Worm (Caenorhabditis elegans): ENCODE data around the gene T08B1.1.

T08B1.1 gene

DNA sequence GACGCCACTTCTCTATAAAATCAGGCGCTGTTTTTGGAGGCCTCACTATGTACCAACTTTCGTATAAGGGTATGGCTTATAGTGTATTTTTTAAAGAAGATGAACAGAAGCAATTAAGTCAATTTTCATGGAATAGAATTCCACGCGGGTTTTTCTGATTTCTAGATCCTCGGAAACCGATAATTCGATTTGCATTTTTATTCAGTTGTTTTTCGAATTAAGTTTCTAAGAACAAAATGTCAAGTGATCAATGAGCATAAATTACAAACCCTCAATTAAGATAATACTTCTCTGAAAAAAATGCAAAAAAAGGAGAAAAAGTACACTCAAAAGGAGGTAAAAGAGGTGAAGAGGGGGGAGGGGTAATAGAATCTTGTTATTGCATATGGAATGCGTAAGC lies 34.4 kb upstream of the T08B1.1 start:
- TF ChIP-seq flt-1 (GFP tag; IDR thresholded peaks at IDR 0.05) (no peak), tbx-37 (GFP tag; conservative IDR thresholded peaks at IDR 0.05) (no peak), ama-1 (optimal IDR thresholded peaks at IDR 0.05) (no peak), scrt-1 (GFP tag; IDR thresholded peaks at IDR 0.05) (no peak), ceh-13 (GFP tag; optimal IDR thresholded peaks at IDR 0.05) (no peak), tra-4 (tag; optimal IDR thresholded peaks at IDR 0.05) (no peak), tbx-11 (GFP tag; IDR thresholded peaks at IDR 0.05) (no peak), B0310.2 (tag; optimal IDR thresholded peaks at IDR 0.05) (no peak), F13C5.2 (tag; optimal IDR thresholded peaks at IDR 0.05) (no peak)

- TF ChIP-seq tra-4 (tag; optimal IDR thresholded peaks at IDR 0.05) (no peak), ceh-13 (GFP tag; optimal IDR thresholded peaks at IDR 0.05) (no peak), tbx-11 (GFP tag; IDR thresholded peaks at IDR 0.05) (no peak), hmg-4 (GFP tag; optimal IDR thresholded peaks at IDR 0.05) (no peak), pes-1 (GFP tag; IDR thresholded peaks at IDR 0.05) (no peak), ama-1 (optimal IDR thresholded peaks at IDR 0.05) (no peak), tbx-37 (GFP tag; conservative IDR thresholded peaks at IDR 0.05) (no peak), ceh-36 (tag; optimal IDR thresholded peaks at IDR 0.05) (no peak)
Measured at ce11 chrV:2018689-2019088, 31.8 kb upstream of the T08B1.1 start, which contains the start of gene F59A7.14. Gene F59A7.14, plus strand, starts transcription at chrV:2018989.

- TF ChIP-seq F13C5.2 (tag; optimal IDR thresholded peaks at IDR 0.05) = no peak
- no peak for TF ChIP-seq flt-1 (GFP tag; IDR thresholded peaks at IDR 0.05)
- TF ChIP-seq ceh-13 (GFP tag; optimal IDR thresholded peaks at IDR 0.05) = no peak
- TF ChIP-seq hnd-1 (tag; optimal IDR thresholded peaks at IDR 0.05) = no peak
- TF ChIP-seq hmbx-1 (tag; optimal IDR thresholded peaks at IDR 0.05) = no peak
- no peak for TF ChIP-seq ceh-36 (tag; optimal IDR thresholded peaks at IDR 0.05)
Measured at ce11 chrV:2016428-2016827, 29.6 kb upstream of the T08B1.1 start, which contains the start of gene F59A7.2. Gene F59A7.2, minus strand, starts transcription at chrV:2016528.

ce11 chrV:2013824-2014223 lies 27.0 kb upstream of the T08B1.1 start, which contains the start of gene F59A7.11:
Gene F59A7.11, minus strand, starts transcription at chrV:2013924.
- TF ChIP-seq ceh-13 (GFP tag; optimal IDR thresholded peaks at IDR 0.05) (no peak), ama-1 (optimal IDR thresholded peaks at IDR 0.05) (no peak), ceh-36 (tag; optimal IDR thresholded peaks at IDR 0.05) (no peak), flt-1 (GFP tag; IDR thresholded peaks at IDR 0.05) (no peak), pes-1 (GFP tag; IDR thresholded peaks at IDR 0.05) (no peak), hnd-1 (tag; optimal IDR thresholded peaks at IDR 0.05) (no peak), tbx-37 (GFP tag; conservative IDR thresholded peaks at IDR 0.05) (no peak), sea-1 (GFP tag; conservative IDR thresholded peaks at IDR 0.05) (no peak), hmbx-1 (tag; optimal IDR thresholded peaks at IDR 0.05) (no peak), scrt-1 (GFP tag; IDR thresholded peaks at IDR 0.05) (no peak), tra-4 (tag; optimal IDR thresholded peaks at IDR 0.05) (no peak), aly-1 (tag; optimal IDR thresholded peaks at IDR 0.05) (no peak), tbx-11 (GFP tag; IDR thresholded peaks at IDR 0.05) (no peak)

- TF ChIP-seq hmg-4 (GFP tag; optimal IDR thresholded peaks at IDR 0.05) (no peak), ceh-36 (tag; optimal IDR thresholded peaks at IDR 0.05) (no peak), tbx-11 (GFP tag; IDR thresholded peaks at IDR 0.05) (no peak), F13C5.2 (tag; optimal IDR thresholded peaks at IDR 0.05) (no peak), tra-4 (tag; optimal IDR thresholded peaks at IDR 0.05) (no peak), ama-1 (optimal IDR thresholded peaks at IDR 0.05) (no peak), scrt-1 (GFP tag; IDR thresholded peaks at IDR 0.05) (no peak), ceh-13 (GFP tag; optimal IDR thresholded peaks at IDR 0.05) (no peak), pes-1 (GFP tag; IDR thresholded peaks at IDR 0.05) (no peak), flt-1 (GFP tag; IDR thresholded peaks at IDR 0.05) (no peak), B0310.2 (tag; optimal IDR thresholded peaks at IDR 0.05) (no peak), hnd-1 (tag; optimal IDR thresholded peaks at IDR 0.05) (no peak), tbx-37 (GFP tag; conservative IDR thresholded peaks at IDR 0.05) (no peak), aly-1 (tag; optimal IDR thresholded peaks at IDR 0.05) (no peak), sea-1 (GFP tag; conservative IDR thresholded peaks at IDR 0.05) (no peak)
Measured at ce11 chrV:2011777-2012176, 24.9 kb upstream of the T08B1.1 start, which contains the start of gene F59A7.7. Gene F59A7.7, plus strand, starts transcription at chrV:2012077.

DNA sequence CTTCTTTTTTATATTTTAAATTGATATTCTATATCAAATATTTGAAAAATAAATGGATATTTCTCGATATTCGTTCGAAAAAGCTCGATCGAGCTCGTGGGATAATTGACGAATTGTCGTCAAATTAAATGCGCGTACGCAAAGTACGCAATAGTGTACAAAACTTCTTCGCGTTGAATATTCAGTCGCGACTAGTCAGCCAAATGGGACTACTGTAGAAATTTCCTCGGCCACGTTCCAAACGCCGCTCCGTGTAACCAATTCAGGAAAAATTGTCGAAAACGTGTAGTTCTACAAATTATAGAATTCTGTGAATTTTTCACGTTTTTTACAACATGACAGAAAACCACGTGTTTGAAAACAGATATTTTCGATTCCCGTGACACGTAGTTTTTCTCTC lies 21.6 kb upstream of the T08B1.1 start:
- TF ChIP-seq ets-7 (tag; optimal IDR thresholded peaks at IDR 0.05) = no peak
- TF ChIP-seq scrt-1 (GFP tag; IDR thresholded peaks at IDR 0.05) = no peak
- no peak for TF ChIP-seq sea-1 (GFP tag; conservative IDR thresholded peaks at IDR 0.05)
- TF ChIP-seq tbx-37 (GFP tag; conservative IDR thresholded peaks at IDR 0.05) = no peak
- no peak for TF ChIP-seq ceh-36 (tag; optimal IDR thresholded peaks at IDR 0.05)
- no peak for TF ChIP-seq hnd-1 (tag; optimal IDR thresholded peaks at IDR 0.05)
- TF ChIP-seq ama-1 (optimal IDR thresholded peaks at IDR 0.05) = no peak
- no peak for TF ChIP-seq pes-1 (GFP tag; IDR thresholded peaks at IDR 0.05)
- TF ChIP-seq B0310.2 (tag; optimal IDR thresholded peaks at IDR 0.05) = no peak
- no peak for TF ChIP-seq flt-1 (GFP tag; IDR thresholded peaks at IDR 0.05)
- TF ChIP-seq aly-1 (tag; optimal IDR thresholded peaks at IDR 0.05) = no peak
- TF ChIP-seq hmg-4 (GFP tag; optimal IDR thresholded peaks at IDR 0.05) = no peak
- TF ChIP-seq hmbx-1 (tag; optimal IDR thresholded peaks at IDR 0.05) = no peak
- no peak for TF ChIP-seq F13C5.2 (tag; optimal IDR thresholded peaks at IDR 0.05)
- TF ChIP-seq tbx-11 (GFP tag; IDR thresholded peaks at IDR 0.05) = no peak
- no peak for TF ChIP-seq ceh-13 (GFP tag; optimal IDR thresholded peaks at IDR 0.05)
- no peak for TF ChIP-seq tra-4 (tag; optimal IDR thresholded peaks at IDR 0.05)

DNA sequence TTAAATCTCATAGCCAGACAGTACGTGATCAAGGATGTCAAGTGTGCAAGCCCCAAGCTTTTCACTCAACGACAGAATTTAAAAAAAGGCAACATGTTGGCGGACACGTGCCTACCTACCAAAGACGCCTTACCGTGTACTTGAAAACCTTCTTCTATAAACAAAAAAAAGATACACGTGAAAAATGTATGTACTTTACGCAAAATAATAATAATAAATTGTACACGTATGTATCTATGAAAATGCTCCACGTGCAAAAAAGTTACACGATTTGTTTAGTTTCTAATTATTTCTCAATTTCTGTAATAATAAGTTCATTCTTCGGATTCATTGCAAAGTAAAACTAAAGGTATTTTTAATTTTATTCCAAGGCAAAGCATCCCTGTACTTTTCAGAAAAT lies 17.8 kb upstream of the T08B1.1 start, which contains the start of gene cysl-4:
TSS of gene cysl-4 (plus strand) at position 301 of the 400 bp plus-strand sequence.
- TF ChIP-seq tbx-11 (GFP tag; IDR thresholded peaks at IDR 0.05) (no peak), hmbx-1 (tag; optimal IDR thresholded peaks at IDR 0.05) (no peak), B0310.2 (tag; optimal IDR thresholded peaks at IDR 0.05) (no peak), pes-1 (GFP tag; IDR thresholded peaks at IDR 0.05) (no peak), scrt-1 (GFP tag; IDR thresholded peaks at IDR 0.05) (no peak), hmg-4 (GFP tag; optimal IDR thresholded peaks at IDR 0.05) (no peak), ceh-13 (GFP tag; optimal IDR thresholded peaks at IDR 0.05) (no peak), F13C5.2 (tag; optimal IDR thresholded peaks at IDR 0.05) (no peak), ama-1 (optimal IDR thresholded peaks at IDR 0.05) (no peak), aly-1 (tag; optimal IDR thresholded peaks at IDR 0.05) (no peak), ceh-36 (tag; optimal IDR thresholded peaks at IDR 0.05) (no peak), flt-1 (GFP tag; IDR thresholded peaks at IDR 0.05) (no peak), hnd-1 (tag; optimal IDR thresholded peaks at IDR 0.05) (no peak), ets-7 (tag; optimal IDR thresholded peaks at IDR 0.05) (no peak)
